Worm (Caenorhabditis elegans) whole organism, L1 larva: ENCODE measurements around the gene mksr-1.
A peak's percentile ranks its signal among the peaks of the same experiment; 100 is the strongest.

ENCODE experiments used
- C04F5.9 ChIP-seq: sonication (generic microtip); optimal IDR thresholded peaks from 2 replicates; lab custom pipeline; 2016; ENCODE audit warnings: missing genetic modification characterization, missing compliant biosample characterization
- ama-1 ChIP-seq: fragments of 150-350 bp; optimal IDR thresholded peaks from 2 replicates; lab custom pipeline; 2014
- dpl-1 ChIP-seq, 3 experiments: fragments of 150-350 bp in 2 of 3; sonication (generic microtip) in 1 of 3; optimal IDR thresholded peaks; 2 replicates each; lab custom pipeline; 2014 to 2017; ENCODE audit warnings: missing biosample characterization in 3 of 3, missing genetic modification characterization in 3 of 3, missing genetic modification reagents in 3 of 3
- unc-130 ChIP-seq: fragments of 150-350 bp; optimal IDR thresholded peaks from 2 replicates; lab custom pipeline; 2017; ENCODE audit warnings: missing biosample characterization, missing genetic modification characterization, inconsistent platforms
- unc-62 ChIP-seq: fragments of 150-350 bp; optimal IDR thresholded peaks from 2 replicates; lab custom pipeline; 2014; ENCODE audit warnings: missing biosample characterization, missing genetic modification reagents, missing genetic modification characterization

DNA sequence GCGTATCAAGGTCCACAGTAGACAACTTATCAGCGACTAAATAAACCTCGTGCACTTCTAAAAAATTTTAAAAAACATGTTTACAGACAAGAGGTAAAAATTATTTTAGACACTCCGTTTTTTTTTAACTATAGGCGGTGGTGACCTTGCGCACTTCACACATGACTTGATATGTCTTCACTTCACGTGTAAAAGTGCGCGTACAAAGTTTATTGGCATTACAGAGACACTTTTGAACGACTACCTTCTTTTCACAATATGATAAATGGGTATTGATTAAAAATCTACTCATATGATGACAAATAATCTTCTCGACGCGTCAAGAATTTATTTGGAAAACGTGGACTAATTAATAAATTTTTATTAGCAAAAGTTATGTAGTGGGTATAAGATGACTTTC lies 42.2 kb downstream of the mksr-1 start:
- TF ChIP-seq unc-130 (peak; percentile 53), unc-62 (GFP tag; lab: Kevin White, UChicago) (no peak), C04F5.9 (tag; lab: Kevin White, UChicago) (no peak), dpl-1 (GFP tag; optimal IDR thresholded peaks at IDR 0.05; lab: Kevin White, UChicago) (no peak), ama-1 (lab: Kevin White, UChicago) (no peak)
